Worm (Caenorhabditis elegans) whole organism, midembryonic: ENCODE results near the gene F58F9.1.

Experiments
- flt-1 ChIP-seq: fragments of 200-800 bp; sonication (Bioruptor generic); IDR thresholded peaks from 2 replicates; pipeline ENCODE4 v1.3.6; 2022; ENCODE audit warnings: missing genetic modification characterization, missing compliant biosample characterization
- med-1 ChIP-seq: sonication (generic microtip); optimal IDR thresholded peaks from 2 replicates; lab custom pipeline; 2017; ENCODE audit warnings: missing genetic modification characterization, mild to moderate bottlenecking, missing compliant biosample characterization, antibody characterized with exemption, missing genetic modification reagents; ENCODE audit not compliant: insufficient read depth
- tab-1 ChIP-seq: fragments of 200-800 bp; sonication (Bioruptor generic); IDR thresholded peaks from 2 replicates; pipeline ENCODE4 v1.3.6; 2022; ENCODE audit warnings: missing genetic modification characterization, missing compliant biosample characterization
- ztf-23 ChIP-seq: fragments of 200-800 bp; sonication (Bioruptor generic); IDR thresholded peaks from 2 replicates; pipeline ENCODE4 v1.3.6; 2022; ENCODE audit warnings: missing genetic modification reagents, missing genetic modification characterization, missing compliant biosample characterization
- ztf-29 ChIP-seq: fragments of 200-800 bp; sonication (Bioruptor generic); IDR thresholded peaks from 2 replicates; pipeline ENCODE4 v1.3.6; 2022; ENCODE audit warnings: missing genetic modification reagents, missing genetic modification characterization, missing compliant biosample characterization

ce11 chrIV:6248486-6248885 is 1.2 kb upstream of the F58F9.1 start, which contains the start of gene acox-3:
- TF ChIP-seq ztf-23 (GFP tag; lab: Robert Waterston, UW) (no peak), tab-1 (GFP tag; lab: Robert Waterston, UW) (no peak), flt-1 (no peak), med-1 (no peak), ztf-29 (GFP tag; lab: Robert Waterston, UW) (no peak)
